Worm (Caenorhabditis elegans) whole organism, L2 larva: ENCODE measurements around the gene lin-14.

Experiments
- F13H6.1 ChIP-seq: sonication (generic microtip); optimal IDR thresholded peaks from 2 replicates; lab custom pipeline; 2016; ENCODE audit warnings: missing genetic modification characterization, missing compliant biosample characterization
- aly-2 ChIP-seq: fragments of 150-350 bp; optimal IDR thresholded peaks from 2 replicates; lab custom pipeline; 2014; ENCODE audit warnings: missing biosample characterization, missing genetic modification characterization
- ama-1 ChIP-seq: fragments of 150-350 bp; optimal IDR thresholded peaks from 2 replicates; lab custom pipeline; 2018; ENCODE audit warnings: inconsistent platforms
- dmd-4 ChIP-seq: sonication (generic microtip); optimal IDR thresholded peaks from 2 replicates; lab custom pipeline; 2017; ENCODE audit warnings: missing biosample characterization, missing genetic modification characterization
- fos-1 ChIP-seq: fragments of 150-350 bp; optimal IDR thresholded peaks from 2 replicates; lab custom pipeline; 2014; ENCODE audit warnings: missing biosample characterization, missing genetic modification characterization
- lin-39 ChIP-seq: fragments of 150-350 bp; optimal IDR thresholded peaks from 2 replicates; lab custom pipeline; 2014; ENCODE audit warnings: missing biosample characterization, missing genetic modification reagents, missing genetic modification characterization
- lsy-2 ChIP-seq, 2 experiments: fragments of 150-350 bp in 1 of 2; sonication (generic microtip) in 1 of 2; optimal IDR thresholded peaks; 2 replicates each; lab custom pipeline; 2014 to 2017; ENCODE audit warnings: missing biosample characterization in 2 of 2, missing genetic modification characterization in 2 of 2
- snpc-4 ChIP-seq: fragments of 150-350 bp; optimal IDR thresholded peaks from 2 replicates; lab custom pipeline; 2014; ENCODE audit warnings: missing biosample characterization, missing genetic modification characterization
- ztf-11 ChIP-seq: sonication (generic microtip); optimal IDR thresholded peaks from 2 replicates; lab custom pipeline; 2017; ENCODE audit warnings: missing biosample characterization, missing genetic modification characterization

DNA sequence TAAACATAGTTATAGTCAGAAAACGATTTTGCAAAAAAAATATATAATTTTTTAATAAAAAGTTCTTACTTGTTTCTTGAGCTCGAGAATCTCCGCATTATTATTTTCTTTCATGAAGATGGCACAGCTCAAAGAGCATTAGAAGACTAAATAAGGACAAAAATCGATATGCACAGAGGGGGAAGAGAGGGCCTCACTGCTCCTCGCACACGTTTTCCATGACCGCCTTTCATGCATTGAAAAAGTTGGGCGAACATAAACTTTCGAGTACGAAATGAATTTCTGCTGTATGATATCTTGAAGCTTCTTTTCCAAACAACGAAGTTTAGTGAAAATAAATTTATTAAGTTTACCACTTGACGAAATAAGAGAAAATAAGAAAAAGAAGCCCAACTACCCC lies 45.9 kb downstream of the lin-14 start, which contains the start of gene ccdc-149:
- no peak for TF ChIP-seq aly-2
- no peak for TF ChIP-seq F13H6.1 (tag; lab: Kevin White, UChicago)
- TF ChIP-seq lsy-2 (tag; optimal IDR thresholded peaks at IDR 0.05; lab: Kevin White, UChicago): no peak
- no peak for TF ChIP-seq snpc-4 (tag; lab: Kevin White, UChicago)
- no peak for TF ChIP-seq ztf-11 (tag; lab: Kevin White, UChicago)
- no peak for TF ChIP-seq ama-1 (lab: Kevin White, UChicago)
- no peak for TF ChIP-seq lin-39 (tag; lab: Kevin White, UChicago)
- TF ChIP-seq fos-1 (tag; lab: Kevin White, UChicago): no peak
- TF ChIP-seq dmd-4 (tag; lab: Kevin White, UChicago): no peak
